Fruit fly (Drosophila melanogaster) whole organism: ENCODE measurements around the gene CG17562.

Experiments
- CG8478 ChIP-seq: fragments of >200 bp; optimal IDR thresholded peaks from 2 replicates; lab custom pipeline; 2018; ENCODE audit warnings: inconsistent platforms
- Dll ChIP-seq: fragments of >200 bp; optimal IDR thresholded peaks from 2 replicates; lab custom pipeline; 2017
- pan ChIP-seq: fragments of >200 bp; optimal IDR thresholded peaks from 2 replicates; lab custom pipeline; 2017
- psq ChIP-seq: fragments of >200 bp; optimal IDR thresholded peaks from 2 replicates; lab custom pipeline; 2017
- usp ChIP-seq: fragments of >200 bp; optimal IDR thresholded peaks from 2 replicates; lab custom pipeline; 2017; ENCODE audit warnings: missing biosample characterization, missing genetic modification characterization, mixed read lengths

DNA sequence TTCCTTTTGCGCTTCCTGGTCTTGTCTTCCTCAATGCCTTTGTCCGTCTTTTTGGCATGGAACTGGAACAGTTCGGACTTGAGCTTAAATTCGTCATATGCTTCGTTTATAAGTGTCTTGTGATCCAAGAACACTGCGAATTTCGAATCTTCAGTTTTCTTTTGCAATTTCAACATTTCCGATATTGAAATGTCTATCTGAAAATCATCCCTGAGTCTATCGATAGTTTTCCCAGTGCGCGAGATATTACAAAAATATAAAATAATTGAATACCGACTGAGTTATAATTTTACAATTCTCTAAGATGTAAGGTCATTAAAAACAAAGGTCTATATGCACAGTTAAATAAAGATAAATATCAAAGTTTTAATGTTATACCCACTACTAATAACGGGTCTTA lies 35.8 kb downstream of the CG17562 start, which contains the start of gene Mettl4:
- TF ChIP-seq Dll (lab: Kevin White, UChicago) (no peak), psq (no peak), pan (no peak), CG8478 (lab: Kevin White, UChicago) (no peak), usp (GFP tag; lab: Kevin White, UChicago) (no peak)
